Worm (Caenorhabditis elegans): Measurements from ENCODE around the gene rcs-1.

rcs-1 gene

ce11 chrX:8846447-8847237 lies 18.3 kb upstream of the rcs-1 start, which contains the start of gene C28G1.10 (continued):
- peak; percentile 62 for TF ChIP-seq dve-1 (tag; optimal IDR thresholded peaks at IDR 0.05; ENCODE audit: insufficient read depth)
- no peak for TF ChIP-seq unc-62 (GFP tag; optimal IDR thresholded peaks at IDR 0.05 in 1 of 2)
- TF ChIP-seq unc-62 (tag; optimal IDR thresholded peaks at IDR 0.05) = no peak
- TF ChIP-seq lin-38 (GFP tag; IDR thresholded peaks at IDR 0.05) = peak; percentile 63
- TF ChIP-seq lin-29 (GFP tag; IDR thresholded peaks at IDR 0.05) = peak; percentile 22; the same call in 1 of the 2 replicates
- peak; percentile 73; the same call in 1 of the 2 replicates for TF ChIP-seq madf-9 (GFP tag; conservative IDR thresholded peaks at IDR 0.05)
- TF ChIP-seq dmd-8 (GFP tag; IDR thresholded peaks at IDR 0.05) = peak; percentile 86; the same call in 1 of the 2 replicates

- no peak for TF ChIP-seq ztf-11 (tag; optimal IDR thresholded peaks at IDR 0.05)
Measured at ce11 chrX:8843988-8844387, 15.6 kb upstream of the rcs-1 start, which contains the start of gene ubc-23. TSS of gene ubc-23 (plus strand) at chrX:8844288.

- peak; percentile 72 for TF ChIP-seq aha-1 (tag)
- TF ChIP-seq nhr-11 (tag; optimal IDR thresholded peaks at IDR 0.05) = no peak
- peak; percentile 66; the same call in 1 of the 2 replicates for TF ChIP-seq lin-38 (GFP tag; IDR thresholded peaks at IDR 0.05)
- TF ChIP-seq lim-7 (GFP tag; IDR thresholded peaks at IDR 0.05) = peak; percentile 91
- TF ChIP-seq mdt-29 (GFP tag; IDR thresholded peaks at IDR 0.05) = 0 out of 2 replicates have a peak, but pooled peaks have one; percentile 52
- TF ChIP-seq madf-9 (GFP tag; conservative IDR thresholded peaks at IDR 0.05) = peak; percentile 50; the same call in 1 of the 2 replicates
- peak; percentile 82; the same call in 1 of the 2 replicates for TF ChIP-seq nhr-41 (GFP tag; IDR thresholded peaks at IDR 0.05)
- no peak for TF ChIP-seq unc-62 (GFP tag; optimal IDR thresholded peaks at IDR 0.05 in 1 of 2)
- no peak for TF ChIP-seq unc-62 (tag; optimal IDR thresholded peaks at IDR 0.05)
- TF ChIP-seq skn-1 (tag; optimal IDR thresholded peaks at IDR 0.05) = no peak
- TF ChIP-seq Y105C5A.15 (GFP tag; IDR thresholded peaks at IDR 0.05) = 0 out of 2 replicates have a peak, but pooled peaks have one; percentile 68
- no peak; the same call in none of the 2 replicates for TF ChIP-seq arid-1 (GFP tag; conservative IDR thresholded peaks at IDR 0.05)
- TF ChIP-seq nhr-48 (tag; optimal IDR thresholded peaks at IDR 0.05) = peak; percentile 4
- peak in 1 of 2 experiments; percentile 70 for TF ChIP-seq daf-16 (GFP tag; optimal IDR thresholded peaks at IDR 0.05)
- peak; percentile 15 for TF ChIP-seq daf-16 (tag; optimal IDR thresholded peaks at IDR 0.05)
- TF ChIP-seq cey-2 (tag; optimal IDR thresholded peaks at IDR 0.05; ENCODE audit: borderline replicate concordance, insufficient read depth) = no peak
- peak; percentile 35 for TF ChIP-seq dve-1 (tag; optimal IDR thresholded peaks at IDR 0.05; ENCODE audit: insufficient read depth)
- 0 out of 2 replicates have a peak, but pooled peaks have one; percentile 27 for TF ChIP-seq php-3 (GFP tag; IDR thresholded peaks at IDR 0.05)
- TF ChIP-seq nhr-102 (tag; optimal IDR thresholded peaks at IDR 0.05) = peak; percentile 8
- TF ChIP-seq T26A8.4 (GFP tag; IDR thresholded peaks at IDR 0.05) = peak; percentile 54; the same call in 1 of the 2 replicates
- no peak for TF ChIP-seq lin-29 (GFP tag; IDR thresholded peaks at IDR 0.05)
- peak; percentile 70; the same call in 1 of the 2 replicates for TF ChIP-seq vab-7 (GFP tag; IDR thresholded peaks at IDR 0.05)
- TF ChIP-seq daf-19 (GFP tag; conservative IDR thresholded peaks at IDR 0.05) = 0 out of 2 replicates have a peak, but pooled peaks have one; percentile 33
- TF ChIP-seq duxl-1 (tag; optimal IDR thresholded peaks at IDR 0.05; ENCODE audit: poor library complexity) = peak; percentile 41
- peak; percentile 86 for TF ChIP-seq egl-43 (GFP tag; IDR thresholded peaks at IDR 0.05)
- TF ChIP-seq mxl-3 (GFP tag; optimal IDR thresholded peaks at IDR 0.05) = peak; percentile 3
- peak; percentile 12 for TF ChIP-seq zip-2 (tag; optimal IDR thresholded peaks at IDR 0.05)
- peak; percentile 15 for TF ChIP-seq hlh-30 (tag; optimal IDR thresholded peaks at IDR 0.05; ENCODE audit: insufficient read depth)
- TF ChIP-seq lin-13 (GFP tag; optimal IDR thresholded peaks at IDR 0.05) = peak; percentile 10
- TF ChIP-seq egl-27 (tag; optimal IDR thresholded peaks at IDR 0.05) = no peak
- TF ChIP-seq dpl-1 (GFP tag; optimal IDR thresholded peaks at IDR 0.05) = peak; percentile 10
- TF ChIP-seq hmg-1.1 (GFP tag; IDR thresholded peaks at IDR 0.05) = 0 out of 2 replicates have a peak, but pooled peaks have one; percentile 34
- no peak for TF ChIP-seq saeg-2 (GFP tag; IDR thresholded peaks at IDR 0.05)
- TF ChIP-seq rbr-2 (tag; optimal IDR thresholded peaks at IDR 0.05) = no peak
- TF ChIP-seq nhr-237 (tag; optimal IDR thresholded peaks at IDR 0.05) = no peak
- peak; percentile 79; the same call in 1 of the 2 replicates for TF ChIP-seq pha-4 (GFP tag; IDR thresholded peaks at IDR 0.05)
- no peak for TF ChIP-seq pha-4 (tag; optimal IDR thresholded peaks at IDR 0.05)
- TF ChIP-seq ctbp-1 (GFP tag; IDR thresholded peaks at IDR 0.05) = 0 out of 2 replicates have a peak, but pooled peaks have one; percentile 32
- 0 out of 2 replicates have a peak, but pooled peaks have one; percentile 57 for TF ChIP-seq dmd-8 (GFP tag; IDR thresholded peaks at IDR 0.05)
Measured at ce11 chrX:8838176-8838575, 9.8 kb upstream of the rcs-1 start.
